ENCODE assay signal across 8 worm cellular contexts in genomic region chrV:13009843-13010242, ce11.
TF ChIP-seq lines count a peak whose summit lies in the region.

No protein-coding gene starts in this region.

TF ChIP-seq in whole organism, L1 larva, 84 proteins besides CTCF, POLR2A, EP300 and RAD21 (continues in another document):
- TF ChIP-seq xbp-1 (tag; optimal IDR thresholded peaks at IDR 0.05; lab: Kevin White, UChicago), result no peak
- no peak for TF ChIP-seq nhr-90 (tag; optimal IDR thresholded peaks at IDR 0.05; lab: Kevin White, UChicago; ENCODE audit: poor library complexity)
- no peak for TF ChIP-seq sptf-1 (tag; optimal IDR thresholded peaks at IDR 0.05; lab: Kevin White, UChicago)
- peak; percentile 61 for TF ChIP-seq nhr-71 (tag; optimal IDR thresholded peaks at IDR 0.05; lab: Kevin White, UChicago)
- TF ChIP-seq nhr-12 (tag; optimal IDR thresholded peaks at IDR 0.05; lab: Kevin White, UChicago), result no peak
- TF ChIP-seq alr-1 (tag; optimal IDR thresholded peaks at IDR 0.05; lab: Kevin White, UChicago; ENCODE audit: borderline replicate concordance), result no peak
- peak; percentile 70 for TF ChIP-seq blmp-1 (tag; optimal IDR thresholded peaks at IDR 0.05; lab: Kevin White, UChicago)
- no peak for TF ChIP-seq unc-130 (tag; optimal IDR thresholded peaks at IDR 0.05; lab: Kevin White, UChicago)
- peak; percentile 84 for TF ChIP-seq lin-14 (GFP tag; optimal IDR thresholded peaks at IDR 0.05; lab: Kevin White, UChicago)
- TF ChIP-seq snpc-4 (tag; optimal IDR thresholded peaks at IDR 0.05; lab: Kevin White, UChicago), result peak; percentile 19
- peak; percentile 0 to 37 for TF ChIP-seq lsy-2 (tag; optimal IDR thresholded peaks at IDR 0.05; lab: Kevin White, UChicago)

TF ChIP-seq in whole organism, L2 larva, 48 proteins besides CTCF, POLR2A, EP300 and RAD21 (continues in another document):
- TF ChIP-seq elt-3 (tag; optimal IDR thresholded peaks at IDR 0.05; lab: Kevin White, UChicago) (no peak), C34F6.9 (tag; optimal IDR thresholded peaks at IDR 0.05; lab: Kevin White, UChicago) (peak; percentile 57), F13H6.1 (tag; optimal IDR thresholded peaks at IDR 0.05; lab: Kevin White, UChicago) (peak; percentile 7), unc-39 (tag; optimal IDR thresholded peaks at IDR 0.05; lab: Kevin White, UChicago) (no peak), nhr-129 (tag; optimal IDR thresholded peaks at IDR 0.05; lab: Kevin White, UChicago) (peak; percentile 37), blmp-1 (tag; optimal IDR thresholded peaks at IDR 0.05; lab: Kevin White, UChicago; ENCODE audit: insufficient read depth) (peak; percentile 39), lin-11 (tag; optimal IDR thresholded peaks at IDR 0.05; lab: Kevin White, UChicago) (no peak), lin-39 (tag; optimal IDR thresholded peaks at IDR 0.05; lab: Kevin White, UChicago) (no peak), lsy-2 (tag; optimal IDR thresholded peaks at IDR 0.05; lab: Kevin White, UChicago) (peak in 1 of 2 experiments; percentile 49), lin-13 (GFP tag; optimal IDR thresholded peaks at IDR 0.05; lab: Kevin White, UChicago) (peak; percentile 21), ceh-82 (tag; optimal IDR thresholded peaks at IDR 0.05; lab: Kevin White, UChicago) (no peak)

TF ChIP-seq in whole organism, L3 larva, 47 proteins besides CTCF, POLR2A, EP300 and RAD21:
- TF ChIP-seq egl-5 (tag; optimal IDR thresholded peaks at IDR 0.05; lab: Kevin White, UChicago), result peak; percentile 23
- TF ChIP-seq R02D3.7 (tag; optimal IDR thresholded peaks at IDR 0.05; lab: Kevin White, UChicago), result no peak
- TF ChIP-seq nhr-12 (tag; optimal IDR thresholded peaks at IDR 0.05; lab: Kevin White, UChicago), result no peak
- no peak for TF ChIP-seq nhr-76 (tag; optimal IDR thresholded peaks at IDR 0.05; lab: Kevin White, UChicago)
- TF ChIP-seq nfya-1 (tag; optimal IDR thresholded peaks at IDR 0.05; lab: Kevin White, UChicago; ENCODE audit: insufficient read depth), result peak; percentile 58
- no peak for TF ChIP-seq skn-1 (tag; optimal IDR thresholded peaks at IDR 0.05; lab: Kevin White, UChicago)
- peak; percentile 1 for TF ChIP-seq nhr-25 (tag; optimal IDR thresholded peaks at IDR 0.05; lab: Kevin White, UChicago)
- peak; percentile 25 for TF ChIP-seq elt-2 (tag; optimal IDR thresholded peaks at IDR 0.05; lab: Kevin White, UChicago)
- TF ChIP-seq ceh-28 (tag; optimal IDR thresholded peaks at IDR 0.05; lab: Kevin White, UChicago), result peak; percentile 14
- peak; percentile 2 for TF ChIP-seq pha-4 (tag; optimal IDR thresholded peaks at IDR 0.05; lab: Kevin White, UChicago)
- no peak for TF ChIP-seq nhr-43 (tag; optimal IDR thresholded peaks at IDR 0.05; lab: Kevin White, UChicago; ENCODE audit: poor library complexity, severe bottlenecking)
- TF ChIP-seq lin-39 (tag; optimal IDR thresholded peaks at IDR 0.05; lab: Kevin White, UChicago), result no peak

TF ChIP-seq in whole organism, L4 larva, 104 proteins besides CTCF, POLR2A, EP300 and RAD21 (continues in another document):
- TF ChIP-seq rbr-2 (tag; optimal IDR thresholded peaks at IDR 0.05; lab: Kevin White, UChicago) (peak; percentile 39), dve-1 (tag; optimal IDR thresholded peaks at IDR 0.05; lab: Kevin White, UChicago; ENCODE audit: insufficient read depth) (peak; percentile 21), arid-1 (GFP tag; conservative IDR thresholded peaks at IDR 0.05; lab: Robert Waterston, UW) (no peak), fkh-10 (GFP tag; optimal IDR thresholded peaks at IDR 0.05; lab: Kevin White, UChicago) (no peak), cey-2 (tag; optimal IDR thresholded peaks at IDR 0.05; lab: Kevin White, UChicago; ENCODE audit: borderline replicate concordance, insufficient read depth) (no peak), mep-1 (tag; optimal IDR thresholded peaks at IDR 0.05; lab: Kevin White, UChicago) (peak; percentile 27), nhr-11 (tag; optimal IDR thresholded peaks at IDR 0.05; lab: Kevin White, UChicago) (peak; percentile 26), T20F7.1 (GFP tag; optimal IDR thresholded peaks at IDR 0.05; lab: Kevin White, UChicago) (no peak), F44E2.7 (GFP tag; IDR thresholded peaks at IDR 0.05; lab: Robert Waterston, UW) (no peak), nhr-6 (tag; optimal IDR thresholded peaks at IDR 0.05; lab: Kevin White, UChicago) (no peak), dmd-6 (GFP tag; IDR thresholded peaks at IDR 0.05; lab: Robert Waterston, UW) (peak; percentile 35; the same call in 1 of the 2 replicates)

TF ChIP-seq in whole organism, late embryonic, 69 proteins besides CTCF, POLR2A, EP300 and RAD21 (continues in another document):
- TF ChIP-seq unc-55 (GFP tag; optimal IDR thresholded peaks at IDR 0.05; lab: Kevin White, UChicago) (peak; percentile 47), ztf-16 (tag; optimal IDR thresholded peaks at IDR 0.05; lab: Kevin White, UChicago) (no peak), ceh-31 (tag; optimal IDR thresholded peaks at IDR 0.05; lab: Kevin White, UChicago) (peak; percentile 51), fkh-10 (GFP tag; optimal IDR thresholded peaks at IDR 0.05; lab: Kevin White, UChicago) (no peak), unc-3 (GFP tag; conservative IDR thresholded peaks at IDR 0.05; lab: Robert Waterston, UW) (no peak), unc-3 (tag; optimal IDR thresholded peaks at IDR 0.05; lab: Kevin White, UChicago) (no peak), Y22D7AL.16 (tag; optimal IDR thresholded peaks at IDR 0.05; lab: Kevin White, UChicago) (no peak), nfya-1 (tag; optimal IDR thresholded peaks at IDR 0.05; lab: Kevin White, UChicago) (peak; percentile 31), hlh-15 (tag; optimal IDR thresholded peaks at IDR 0.05; lab: Kevin White, UChicago) (no peak), ceh-45 (GFP tag; IDR thresholded peaks at IDR 0.05; lab: Robert Waterston, UW) (no peak), unc-42 (tag; optimal IDR thresholded peaks at IDR 0.05; lab: Kevin White, UChicago) (peak; percentile 15), ceh-18 (tag; optimal IDR thresholded peaks at IDR 0.05; lab: Kevin White, UChicago) (peak; percentile 6), hlh-8 (tag; optimal IDR thresholded peaks at IDR 0.05; lab: Kevin White, UChicago) (no peak)

TF ChIP-seq in whole organism, midembryonic, 9 proteins besides CTCF, POLR2A, EP300 and RAD21:
- TF ChIP-seq ztf-29 (GFP tag; IDR thresholded peaks at IDR 0.05; lab: Robert Waterston, UW), result no peak
- TF ChIP-seq cog-1 (tag; optimal IDR thresholded peaks at IDR 0.05; lab: Kevin White, UChicago), result peak; percentile 16
- TF ChIP-seq T22C8.4 (GFP tag; IDR thresholded peaks at IDR 0.05; lab: Robert Waterston, UW), result no peak

TF ChIP-seq in whole organism, mixed stage, embryonic, 35 proteins besides CTCF, POLR2A, EP300 and RAD21:
- TF ChIP-seq unc-120 (tag; optimal IDR thresholded peaks at IDR 0.05; lab: Kevin White, UChicago; ENCODE audit: poor library complexity, severe bottlenecking) (peak; percentile 50), unc-39 (tag; optimal IDR thresholded peaks at IDR 0.05; lab: Kevin White, UChicago) (no peak), flh-1 (GFP tag; optimal IDR thresholded peaks at IDR 0.05; lab: Kevin White, UChicago) (no peak), nhr-76 (tag; optimal IDR thresholded peaks at IDR 0.05; lab: Kevin White, UChicago) (no peak), nhr-28 (tag; optimal IDR thresholded peaks at IDR 0.05; lab: Kevin White, UChicago) (no peak), sem-2 (GFP tag; optimal IDR thresholded peaks at IDR 0.05; lab: Kevin White, UChicago) (no peak), tbx-8 (GFP tag; optimal IDR thresholded peaks at IDR 0.05; lab: Kevin White, UChicago) (no peak), ces-1 (GFP tag; optimal IDR thresholded peaks at IDR 0.05; lab: Kevin White, UChicago) (peak; percentile 59), elt-3 (tag; optimal IDR thresholded peaks at IDR 0.05; lab: Kevin White, UChicago) (no peak), nhr-12 (tag; optimal IDR thresholded peaks at IDR 0.05; lab: Kevin White, UChicago) (no peak), ham-2 (GFP tag; optimal IDR thresholded peaks at IDR 0.05; lab: Kevin White, UChicago) (no peak), lsy-2 (tag; optimal IDR thresholded peaks at IDR 0.05; lab: Kevin White, UChicago) (peak; percentile 28), nhr-237 (tag; optimal IDR thresholded peaks at IDR 0.05; lab: Kevin White, UChicago) (no peak), ceh-39 (tag; optimal IDR thresholded peaks at IDR 0.05; lab: Kevin White, UChicago) (no peak), cnd-1 (tag; optimal IDR thresholded peaks at IDR 0.05; lab: Kevin White, UChicago) (no peak), hlh-1 (tag; optimal IDR thresholded peaks at IDR 0.05; lab: Kevin White, UChicago) (peak; percentile 29), pha-4 (tag; optimal IDR thresholded peaks at IDR 0.05; lab: Kevin White, UChicago) (peak; percentile 10)

TF ChIP-seq in whole organism, young adult, 124 proteins besides CTCF, POLR2A, EP300 and RAD21:
- TF ChIP-seq ama-1 (optimal IDR thresholded peaks at IDR 0.05; lab: Kevin White, UChicago), result no peak
- TF ChIP-seq ama-1 (GFP tag; optimal IDR thresholded peaks at IDR 0.05; lab: Kevin White, UChicago), result no peak
- TF ChIP-seq nhr-80 (tag; optimal IDR thresholded peaks at IDR 0.05; lab: Kevin White, UChicago), result peak; percentile 13
- TF ChIP-seq hmg-1.2 (GFP tag; IDR thresholded peaks at IDR 0.05; lab: Robert Waterston, UW), result peak; percentile 54; the same call in 1 of the 2 replicates
